Fruit fly (Drosophila melanogaster) whole organism, embryonic: ENCODE measurements around the gene ECSIT.

Experiments used
- Adf1 ChIP-seq: fragments of 200-800 bp; sonication (Bioruptor generic); IDR thresholded peaks from 2 replicates; pipeline ENCODE4 v1.3.6; 2022; ENCODE audit warnings: missing biosample characterization, missing genetic modification characterization
- Atf6 ChIP-seq: fragments of 200-800 bp; sonication (Bioruptor generic); IDR thresholded peaks from 2 replicates; pipeline ENCODE4 v1.3.6; 2022; ENCODE audit warnings: missing biosample characterization, missing genetic modification characterization
- CG10147 ChIP-seq: fragments of 200-800 bp; sonication (Bioruptor generic); optimal IDR thresholded peaks from 2 replicates; lab custom pipeline; 2019; ENCODE audit warnings: missing biosample characterization, mild to moderate bottlenecking, missing genetic modification characterization, moderate library complexity
- CG10979 ChIP-seq: fragments of 200-800 bp; sonication (Bioruptor generic); optimal IDR thresholded peaks from 2 replicates; lab custom pipeline; 2018; ENCODE audit warnings: missing biosample characterization, mild to moderate bottlenecking, missing genetic modification characterization, moderate library complexity
- CG11093 ChIP-seq: fragments of 200-800 bp; sonication (Bioruptor generic); IDR thresholded peaks from 3 replicates; pipeline ENCODE4 v1.3.6; 2022; ENCODE audit warnings: missing biosample characterization, missing genetic modification characterization
- CG11456 ChIP-seq: fragments of 200-800 bp; sonication (Bioruptor generic); IDR thresholded peaks from 3 replicates; pipeline ENCODE4 v1.3.6; 2022; ENCODE audit warnings: missing biosample characterization, missing genetic modification characterization
- CG12659 ChIP-seq: fragments of 200-800 bp; sonication (Bioruptor generic); optimal IDR thresholded peaks from 3 replicates; lab custom pipeline; 2017; ENCODE audit warnings: mild to moderate bottlenecking, missing biosample characterization, missing genetic modification reagents, missing genetic modification characterization
- CG15696 ChIP-seq: fragments of 200-800 bp; sonication (Bioruptor generic); optimal IDR thresholded peaks from 2 replicates; lab custom pipeline; 2019; ENCODE audit warnings: missing biosample characterization, mild to moderate bottlenecking, missing genetic modification characterization, moderate library complexity
- CG1603 ChIP-seq: fragments of 200-800 bp; sonication (Bioruptor generic); optimal IDR thresholded peaks from 2 replicates; lab custom pipeline; 2019; ENCODE audit warnings: missing biosample characterization, mild to moderate bottlenecking, missing genetic modification characterization, moderate library complexity
- CG16779 ChIP-seq: fragments of 200-800 bp; sonication (Bioruptor generic); IDR thresholded peaks from 2 replicates; pipeline ENCODE4 v1.3.6; 2022; ENCODE audit warnings: missing biosample characterization, missing genetic modification characterization
- CG17186 ChIP-seq: fragments of 200-800 bp; sonication (Bioruptor generic); optimal IDR thresholded peaks from 3 replicates; lab custom pipeline; 2017; ENCODE audit warnings: missing biosample characterization, missing genetic modification reagents, missing genetic modification characterization
- CG17359 ChIP-seq: fragments of 200-800 bp; sonication (Bioruptor generic); optimal IDR thresholded peaks from 3 replicates; lab custom pipeline; 2018; ENCODE audit warnings: missing biosample characterization, mild to moderate bottlenecking, missing genetic modification characterization, moderate library complexity
- CG17912 ChIP-seq: fragments of 200-800 bp; sonication (Bioruptor generic); optimal IDR thresholded peaks from 2 replicates; lab custom pipeline; 2018; ENCODE audit warnings: missing biosample characterization, mild to moderate bottlenecking, missing genetic modification characterization
- CG1792 ChIP-seq: fragments of 200-800 bp; sonication (Bioruptor generic); optimal IDR thresholded peaks from 2 replicates; lab custom pipeline; 2016; ENCODE audit warnings: missing biosample characterization, missing genetic modification characterization
- CG1832 ChIP-seq: fragments of 200-800 bp; sonication (Bioruptor generic); optimal IDR thresholded peaks from 2 replicates; lab custom pipeline; 2017; ENCODE audit warnings: missing biosample characterization, mild to moderate bottlenecking, missing genetic modification characterization, inconsistent platforms
- CG31224 ChIP-seq: fragments of 200-800 bp; sonication (Bioruptor generic); IDR thresholded peaks from 2 replicates; pipeline ENCODE4 v1.3.6; 2022; ENCODE audit warnings: missing biosample characterization, missing genetic modification characterization
- CG31365 ChIP-seq: fragments of 200-800 bp; sonication (Bioruptor generic); optimal IDR thresholded peaks from 2 replicates; lab custom pipeline; 2018; ENCODE audit warnings: missing biosample characterization, mild to moderate bottlenecking, missing genetic modification characterization
- CG4404 ChIP-seq: fragments of 200-800 bp; sonication (Bioruptor generic); IDR thresholded peaks from 2 replicates; pipeline ENCODE4 v1.3.6; 2022; ENCODE audit warnings: missing biosample characterization, missing genetic modification characterization
- CG5245 ChIP-seq: fragments of 200-800 bp; sonication (Bioruptor generic); optimal IDR thresholded peaks from 3 replicates; lab custom pipeline; 2016; ENCODE audit warnings: missing biosample characterization, missing genetic modification characterization
- CG7745 ChIP-seq: fragments of 200-800 bp; sonication (Bioruptor generic); optimal IDR thresholded peaks from 2 replicates; lab custom pipeline; 2018; ENCODE audit warnings: missing biosample characterization, mild to moderate bottlenecking, missing genetic modification characterization, moderate library complexity
- CG8478 ChIP-seq: fragments of >200 bp; optimal IDR thresholded peaks from 2 replicates; lab custom pipeline; 2018
- CG9215 ChIP-seq: fragments of 200-800 bp; sonication (Bioruptor generic); IDR thresholded peaks from 2 replicates; pipeline ENCODE4 v1.3.6; 2022; ENCODE audit warnings: missing biosample characterization, missing genetic modification characterization
- CG9609 ChIP-seq: fragments of 200-800 bp; sonication (Bioruptor generic); optimal IDR thresholded peaks from 3 replicates; lab custom pipeline; 2016; ENCODE audit warnings: missing biosample characterization, missing genetic modification characterization
- Dref ChIP-seq: fragments of 200-800 bp; sonication (Bioruptor generic); IDR thresholded peaks from 2 replicates; pipeline ENCODE4 v1.3.6; 2022; ENCODE audit warnings: missing biosample characterization, missing genetic modification characterization
- HLH4C ChIP-seq: fragments of 200-800 bp; sonication (Bioruptor generic); IDR thresholded peaks from 3 replicates; pipeline ENCODE4 v1.3.6; 2022; ENCODE audit warnings: missing biosample characterization, missing genetic modification characterization; ENCODE audit not compliant: partially characterized antibody
- HLH54F ChIP-seq: fragments of 200-800 bp; sonication (Bioruptor generic); optimal IDR thresholded peaks from 3 replicates; lab custom pipeline; 2016; ENCODE audit warnings: missing biosample characterization, missing genetic modification characterization
- Mad ChIP-seq: fragments of 200-800 bp; sonication (Bioruptor generic); optimal IDR thresholded peaks from 2 replicates; lab custom pipeline; 2016; ENCODE audit warnings: missing biosample characterization, missing genetic modification characterization
- Med ChIP-seq: fragments of 200-800 bp; sonication (Bioruptor generic); peaks from one replicate; lab custom pipeline; 2016; ENCODE audit warnings: missing biosample characterization, missing genetic modification characterization, mild to moderate bottlenecking, inconsistent platforms, moderate library complexity
- Mrtf ChIP-seq: fragments of 200-800 bp; sonication (Bioruptor generic); IDR thresholded peaks from 3 replicates; pipeline ENCODE4 v1.3.6; 2022; ENCODE audit warnings: missing biosample characterization, missing genetic modification characterization
- Myb ChIP-seq: fragments of 200-800 bp; sonication (Bioruptor generic); optimal IDR thresholded peaks from 2 replicates; lab custom pipeline; 2016; ENCODE audit warnings: missing biosample characterization, missing genetic modification characterization
- Nf-YC ChIP-seq: fragments of 200-800 bp; optimal IDR thresholded peaks from 3 replicates; lab custom pipeline; 2019; ENCODE audit warnings: missing biosample characterization, mild to moderate bottlenecking, missing genetic modification characterization, moderate library complexity
- NfI ChIP-seq: fragments of 200-800 bp; sonication (Bioruptor generic); optimal IDR thresholded peaks from 3 replicates; lab custom pipeline; 2018; ENCODE audit warnings: missing biosample characterization, mild to moderate bottlenecking, missing genetic modification characterization, moderate library complexity
- Sox102F ChIP-seq: fragments of 200-800 bp; sonication (Bioruptor generic); optimal IDR thresholded peaks from 2 replicates; lab custom pipeline; 2018; ENCODE audit warnings: missing biosample characterization, mild to moderate bottlenecking, missing genetic modification characterization, moderate library complexity
- TFAM ChIP-seq: fragments of 200-800 bp; sonication (Bioruptor generic); optimal IDR thresholded peaks from 2 replicates; lab custom pipeline; 2017; ENCODE audit warnings: missing biosample characterization, missing genetic modification characterization, inconsistent platforms
- Taf1 ChIP-seq: fragments of 200-800 bp; sonication (Bioruptor generic); IDR thresholded peaks from 2 replicates; pipeline ENCODE4 v1.3.6; 2022; ENCODE audit warnings: missing biosample characterization, missing genetic modification characterization
- Usf ChIP-seq: fragments of 200-800 bp; sonication (Bioruptor generic); optimal IDR thresholded peaks from 2 replicates; lab custom pipeline; 2017; ENCODE audit warnings: missing genotype, missing biosample characterization, missing genetic modification characterization
- Xrp1 ChIP-seq: fragments of 200-800 bp; sonication (Bioruptor generic); IDR thresholded peaks from 2 replicates; pipeline ENCODE4 v1.3.6; 2022; ENCODE audit warnings: missing biosample characterization, missing genetic modification characterization
- bigmax ChIP-seq: fragments of 200-800 bp; sonication (Bioruptor generic); optimal IDR thresholded peaks from 2 replicates; lab custom pipeline; 2018; ENCODE audit warnings: missing biosample characterization, mild to moderate bottlenecking, missing genetic modification characterization
- cg ChIP-seq: fragments of 200-800 bp; sonication (Bioruptor generic); optimal IDR thresholded peaks from 3 replicates; lab custom pipeline; 2019; ENCODE audit warnings: missing biosample characterization, mild to moderate bottlenecking, missing genetic modification characterization, moderate library complexity
- croc ChIP-seq: fragments of 200-800 bp; sonication (Bioruptor generic); conservative IDR thresholded peaks from 3 replicates; pipeline ENCODE4 v1.3.6; 2022; ENCODE audit warnings: missing biosample characterization, missing genetic modification characterization
- cwo ChIP-seq: fragments of 200-800 bp; sonication (Bioruptor generic); optimal IDR thresholded peaks from 3 replicates; lab custom pipeline; 2017; ENCODE audit warnings: missing biosample characterization, missing genetic modification characterization, mild to moderate bottlenecking, moderate library complexity, missing genetic modification reagents
- dati ChIP-seq: fragments of 200-800 bp; sonication (Bioruptor generic); IDR thresholded peaks from 2 replicates; pipeline ENCODE4 v1.3.6; 2022; ENCODE audit warnings: missing biosample characterization, missing genetic modification characterization
- disco-r ChIP-seq: fragments of 200-800 bp; sonication (Bioruptor generic); optimal IDR thresholded peaks from 2 replicates; lab custom pipeline; 2016; ENCODE audit warnings: missing biosample characterization, missing genetic modification characterization
- ftz-f1 ChIP-seq: fragments of 200-800 bp; sonication (Bioruptor generic); optimal IDR thresholded peaks from 2 replicates; lab custom pipeline; 2016; ENCODE audit warnings: missing biosample characterization, missing genetic modification characterization
- lmd ChIP-seq: fragments of 200-800 bp; sonication (Bioruptor generic); IDR thresholded peaks from 2 replicates; pipeline ENCODE4 v1.3.6; 2022; ENCODE audit warnings: missing biosample characterization, missing genetic modification characterization
- lola ChIP-seq, 3 experiments: fragments of >200 bp in 2 of 3; fragments of 200-800 bp in 1 of 3; sonication (Bioruptor generic) in 1 of 3; optimal IDR thresholded peaks; 2 replicates each; lab custom pipeline; 2017 to 2019; ENCODE audit warnings: missing biosample characterization in 3 of 3, missing genetic modification characterization in 3 of 3, mild to moderate bottlenecking in 1 of 3, moderate library complexity in 1 of 3
- luna ChIP-seq: fragments of 200-800 bp; sonication (Bioruptor generic); optimal IDR thresholded peaks from 2 replicates; lab custom pipeline; 2016; ENCODE audit warnings: missing biosample characterization, missing genetic modification characterization
- onecut ChIP-seq: fragments of 200-800 bp; sonication (Bioruptor generic); IDR thresholded peaks from 2 replicates; pipeline ENCODE4 v1.3.6; 2022; ENCODE audit warnings: missing biosample characterization, missing genetic modification characterization
- scrt ChIP-seq: fragments of 200-800 bp; sonication (Bioruptor generic); optimal IDR thresholded peaks from 2 replicates; lab custom pipeline; 2018; ENCODE audit warnings: missing biosample characterization, mild to moderate bottlenecking, missing genetic modification characterization, moderate library complexity
- sd ChIP-seq: fragments of 200-800 bp; sonication (Bioruptor generic); optimal IDR thresholded peaks from 3 replicates; lab custom pipeline; 2018; ENCODE audit warnings: missing biosample characterization, mild to moderate bottlenecking, missing genetic modification characterization, moderate library complexity
- sim ChIP-seq: fragments of 200-800 bp; sonication (Bioruptor generic); IDR thresholded peaks from 2 replicates; pipeline ENCODE4 v1.3.6; 2022; ENCODE audit warnings: missing biosample characterization, missing genetic modification characterization
- sna ChIP-seq: fragments of 200-800 bp; sonication (Bioruptor generic); IDR thresholded peaks from 2 replicates; pipeline ENCODE4 v1.3.6; 2022; ENCODE audit warnings: missing biosample characterization, missing genetic modification characterization; ENCODE audit not compliant: partially characterized antibody
- vvl ChIP-seq: fragments of 200-800 bp; sonication (Bioruptor generic); IDR thresholded peaks from 2 replicates; pipeline ENCODE4 v1.3.6; 2022; ENCODE audit warnings: missing biosample characterization, missing genetic modification characterization

ECSIT gene

dm6 chr3R:5856215-5856614 is at the start of gene ECSIT, which contains the start of gene disp (continued):
- TF ChIP-seq Myb (GFP tag; lab: Kevin White, UChicago): peak; percentile 28
- TF ChIP-seq HLH54F (GFP tag; lab: Kevin White, UChicago): peak; percentile 43
- TF ChIP-seq CG17359 (tag; lab: Kevin White, UChicago): no peak
- peak; percentile 16 for TF ChIP-seq Usf
- no peak for TF ChIP-seq Mrtf
- no peak for TF ChIP-seq luna (GFP tag; lab: Kevin White, UChicago)
- TF ChIP-seq Nf-YC: no peak
- no peak for TF ChIP-seq lmd (GFP tag; lab: Robert Waterston, UW)
- no peak for TF ChIP-seq sd (tag; lab: Kevin White, UChicago)
- no peak for TF ChIP-seq CG10147 (GFP tag; lab: Kevin White, UChicago)
- no peak for TF ChIP-seq CG17912 (GFP tag; lab: Kevin White, UChicago)
- TF ChIP-seq CG10979 (tag; lab: Kevin White, UChicago): no peak
- TF ChIP-seq sna: no peak
- no peak for TF ChIP-seq bigmax
- TF ChIP-seq CG5245 (GFP tag; lab: Kevin White, UChicago): no peak
- no peak for TF ChIP-seq vvl (GFP tag; lab: Robert Waterston, UW)
- no peak for TF ChIP-seq disco-r (GFP tag; lab: Kevin White, UChicago)
- TF ChIP-seq CG1832 (GFP tag; lab: Kevin White, UChicago): no peak
- no peak for TF ChIP-seq CG31365 (tag; lab: Kevin White, UChicago)
- no peak for TF ChIP-seq CG11093 (GFP tag; lab: Robert Waterston, UW)
- no peak for TF ChIP-seq dati (GFP tag; lab: Robert Waterston, UW)
- no peak for TF ChIP-seq croc (GFP tag; lab: Robert Waterston, UW)
- no peak for TF ChIP-seq CG1603
- TF ChIP-seq lola (GFP tag; optimal IDR thresholded peaks at IDR 0.05; lab: Kevin White, UChicago): no peak
- no peak for TF ChIP-seq cwo (GFP tag; lab: Kevin White, UChicago)
- TF ChIP-seq CG1792: no peak
- TF ChIP-seq CG17186: peak; percentile 70
- TF ChIP-seq ftz-f1 (GFP tag; lab: Kevin White, UChicago): no peak
- TF ChIP-seq CG11456: no peak
- TF ChIP-seq Taf1 (GFP tag; lab: Robert Waterston, UW): no peak
- TF ChIP-seq scrt (GFP tag; lab: Kevin White, UChicago): no peak
- TF ChIP-seq CG9609: peak; percentile 40
- no peak for TF ChIP-seq Sox102F
- no peak for TF ChIP-seq onecut (GFP tag; lab: Robert Waterston, UW)
- TF ChIP-seq cg (GFP tag; lab: Kevin White, UChicago): no peak
- TF ChIP-seq Dref (GFP tag; lab: Robert Waterston, UW): no peak
- no peak for TF ChIP-seq HLH4C (GFP tag; lab: Robert Waterston, UW)
- TF ChIP-seq CG15696 (tag; lab: Kevin White, UChicago): no peak
- TF ChIP-seq CG12659: no peak
- no peak for TF ChIP-seq TFAM (GFP tag; lab: Kevin White, UChicago)
- TF ChIP-seq Mad: no peak
- TF ChIP-seq Xrp1 (GFP tag; lab: Robert Waterston, UW): no peak
- TF ChIP-seq CG7745 (tag; lab: Kevin White, UChicago): no peak
- peak; percentile 88 for TF ChIP-seq Med (GFP tag; lab: Kevin White, UChicago)
- TF ChIP-seq CG31224 (GFP tag; lab: Robert Waterston, UW): no peak
- TF ChIP-seq CG4404 (GFP tag; lab: Robert Waterston, UW): peak; percentile 42; the same call in 1 of the 2 replicates
- TF ChIP-seq NfI (GFP tag; lab: Kevin White, UChicago): no peak
- TF ChIP-seq CG8478: no peak
- no peak for TF ChIP-seq sim (GFP tag; lab: Robert Waterston, UW)
- TF ChIP-seq CG9215 (GFP tag; lab: Robert Waterston, UW): no peak
- TF ChIP-seq CG16779: no peak
- TF ChIP-seq Atf6: no peak
- TF ChIP-seq Adf1 (GFP tag; lab: Robert Waterston, UW): no peak
